Fruit fly (Drosophila melanogaster): ENCODE results near the gene ocn.

dm6 chr3R:30040879-30041278 lies 3.3 kb upstream of the ocn start:
- no peak for TF ChIP-seq CG9948 (tag; optimal IDR thresholded peaks at IDR 0.05)
- no peak for TF ChIP-seq CG17806 (tag; optimal IDR thresholded peaks at IDR 0.05)
- no peak for TF ChIP-seq EcR (GFP tag; optimal IDR thresholded peaks at IDR 0.05)
- no peak for TF ChIP-seq CG12605 (GFP tag; IDR thresholded peaks at IDR 0.05)
- no peak for TF ChIP-seq CG8159 (tag; optimal IDR thresholded peaks at IDR 0.05)
- no peak for TF ChIP-seq gl (tag; optimal IDR thresholded peaks at IDR 0.05)
- TF ChIP-seq CG34367 (tag; optimal IDR thresholded peaks at IDR 0.05), result no peak
- no peak for TF ChIP-seq rn (GFP tag; IDR thresholded peaks at IDR 0.05)
- TF ChIP-seq CG15710 (tag; optimal IDR thresholded peaks at IDR 0.05), result no peak
- TF ChIP-seq CG10348 (GFP tag; IDR thresholded peaks at IDR 0.05), result no peak
- no peak for TF ChIP-seq CG13204 (GFP tag; optimal IDR thresholded peaks at IDR 0.05)
- TF ChIP-seq CG4496 (GFP tag; IDR thresholded peaks at IDR 0.05), result no peak
- TF ChIP-seq Snoo (tag; optimal IDR thresholded peaks at IDR 0.05), result no peak
- TF ChIP-seq D1 (tag; optimal IDR thresholded peaks at IDR 0.05), result no peak
